1 fruit fly cellular context compared by ENCODE assay signal in genomic region chrX:13177720-13178119, dm6.
A peak's percentile ranks its signal among the peaks of the same experiment; 100 is the strongest.
TF ChIP-seq lines count a peak whose summit lies in the region.
"Not testable (repeated sequence)": the region's sequence is repeated elsewhere in the genome, so short reads cannot be mapped to it uniquely, and the experiment has no call there.

CG32640 (plus strand) TSS chrX:13178005.

TF ChIP-seq in whole organism, embryonic, 481 proteins besides CTCF, POLR2A, EP300 and RAD21 (continued from another document):
- TF ChIP-seq Dref (GFP tag; IDR thresholded peaks at IDR 0.05; lab: Robert Waterston, UW) (peak; percentile 48), inv (GFP tag; IDR thresholded peaks at IDR 0.05; lab: Robert Waterston, UW; ENCODE audit: partially characterized antibody) (peak; percentile 48; the same call in 1 of the 2 replicates), Rfx (GFP tag; IDR thresholded peaks at IDR 0.05; lab: Robert Waterston, UW) (peak; percentile 53), Rx (GFP tag; IDR thresholded peaks at IDR 0.05; lab: Robert Waterston, UW) (peak; percentile 17; the same call in 1 of the 2 replicates), ranshi (GFP tag; IDR thresholded peaks at IDR 0.05; lab: Robert Waterston, UW) (peak; percentile 22; the same call in 1 of the 2 replicates), hbn (GFP tag; IDR thresholded peaks at IDR 0.05; lab: Robert Waterston, UW; ENCODE audit: partially characterized antibody) (peak; percentile 44; the same call in 1 of the 2 replicates), unc-4 (GFP tag; IDR thresholded peaks at IDR 0.05; lab: Robert Waterston, UW; ENCODE audit: partially characterized antibody) (peak; percentile 51; the same call in 1 of the 2 replicates), sisA (GFP tag; IDR thresholded peaks at IDR 0.05; lab: Robert Waterston, UW) (peak; percentile 49; the same call in 1 of the 2 replicates), prd (GFP tag; IDR thresholded peaks at IDR 0.05; lab: Robert Waterston, UW) (0 out of 3 replicates have a peak, but pooled peaks have one; percentile 10), CG14441 (GFP tag; IDR thresholded peaks at IDR 0.05; lab: Robert Waterston, UW) (0 out of 2 replicates have a peak, but pooled peaks have one; percentile 25), Opbp (GFP tag; IDR thresholded peaks at IDR 0.05; lab: Robert Waterston, UW; ENCODE audit: partially characterized antibody) (peak; percentile 53; the same call in 1 of the 3 replicates), Ada2b (GFP tag; IDR thresholded peaks at IDR 0.05; lab: Robert Waterston, UW) (0 out of 2 replicates have a peak, but pooled peaks have one; percentile 11), Aef1 (GFP tag; IDR thresholded peaks at IDR 0.05; lab: Robert Waterston, UW) (peak; percentile 51; the same call in 1 of the 3 replicates), BEAF-32 (GFP tag; optimal IDR thresholded peaks at IDR 0.05; lab: Kevin White, UChicago) (peak; percentile 27), amos (GFP tag; IDR thresholded peaks at IDR 0.05; lab: Robert Waterston, UW; ENCODE audit: partially characterized antibody) (peak; percentile 57; the same call in 1 of the 2 replicates), CG13287 (GFP tag; IDR thresholded peaks at IDR 0.05; lab: Robert Waterston, UW; ENCODE audit: partially characterized antibody) (peak; percentile 54)
- not testable (repeated sequence) for TF ChIP-seq prd (optimal IDR thresholded peaks at IDR 0.05; lab: Kevin White, UChicago)
